Worm (Caenorhabditis elegans): Measurements from ENCODE around the gene F55C12.6.

F55C12.6 gene

ce11 chrII:5844694-5845129 lies 31.2 kb downstream of the F55C12.6 start (continued):
- TF ChIP-seq ceh-82 (tag; optimal IDR thresholded peaks at IDR 0.05) (peak; percentile 90), ceh-16 (tag; optimal IDR thresholded peaks at IDR 0.05) (peak; percentile 96), nhr-77 (tag; optimal IDR thresholded peaks at IDR 0.05) (peak; percentile 93), nhr-10 (tag; optimal IDR thresholded peaks at IDR 0.05) (peak; percentile 97), egl-27 (tag; optimal IDR thresholded peaks at IDR 0.05) (peak; percentile 99), unc-55 (GFP tag; optimal IDR thresholded peaks at IDR 0.05) (peak; percentile 99), elt-3 (tag; optimal IDR thresholded peaks at IDR 0.05) (no peak), nhr-25 (tag; optimal IDR thresholded peaks at IDR 0.05) (peak; percentile 99), nhr-12 (tag; optimal IDR thresholded peaks at IDR 0.05) (peak; percentile 59), ZK546.5 (tag; optimal IDR thresholded peaks at IDR 0.05) (peak; percentile 85), mdl-1 (tag; optimal IDR thresholded peaks at IDR 0.05) (peak; percentile 92 to 93), skn-1 (tag; optimal IDR thresholded peaks at IDR 0.05) (peak; percentile 81), nhr-237 (tag; optimal IDR thresholded peaks at IDR 0.05) (peak; percentile 95), mab-5 (tag; optimal IDR thresholded peaks at IDR 0.05) (peak; percentile 98)

- TF ChIP-seq elt-3 (tag; optimal IDR thresholded peaks at IDR 0.05) (no peak), fos-1 (tag; optimal IDR thresholded peaks at IDR 0.05) (no peak), egl-27 (tag; optimal IDR thresholded peaks at IDR 0.05) (no peak), mbf-1 (tag; optimal IDR thresholded peaks at IDR 0.05) (no peak), ama-1 (optimal IDR thresholded peaks at IDR 0.05) (no peak), ztf-4 (tag; optimal IDR thresholded peaks at IDR 0.05) (no peak), zag-1 (tag; optimal IDR thresholded peaks at IDR 0.05) (no peak), nhr-21 (tag; optimal IDR thresholded peaks at IDR 0.05) (no peak), crh-2 (tag; optimal IDR thresholded peaks at IDR 0.05) (no peak), nhr-12 (tag; optimal IDR thresholded peaks at IDR 0.05) (no peak), snpc-4 (tag; optimal IDR thresholded peaks at IDR 0.05) (no peak), ztf-1 (GFP tag; conservative IDR thresholded peaks at IDR 0.05) (no peak), unc-39 (tag; optimal IDR thresholded peaks at IDR 0.05) (no peak), ZK546.5 (tag; optimal IDR thresholded peaks at IDR 0.05) (no peak), unc-55 (GFP tag; optimal IDR thresholded peaks at IDR 0.05) (no peak), F13H6.1 (tag; optimal IDR thresholded peaks at IDR 0.05) (no peak)
Observed at ce11 chrII:5841866-5842265, 34.1 kb downstream of the F55C12.6 start, which contains the start of gene nep-25. Gene nep-25 (plus strand): TSS chrII:5842240.

DNA sequence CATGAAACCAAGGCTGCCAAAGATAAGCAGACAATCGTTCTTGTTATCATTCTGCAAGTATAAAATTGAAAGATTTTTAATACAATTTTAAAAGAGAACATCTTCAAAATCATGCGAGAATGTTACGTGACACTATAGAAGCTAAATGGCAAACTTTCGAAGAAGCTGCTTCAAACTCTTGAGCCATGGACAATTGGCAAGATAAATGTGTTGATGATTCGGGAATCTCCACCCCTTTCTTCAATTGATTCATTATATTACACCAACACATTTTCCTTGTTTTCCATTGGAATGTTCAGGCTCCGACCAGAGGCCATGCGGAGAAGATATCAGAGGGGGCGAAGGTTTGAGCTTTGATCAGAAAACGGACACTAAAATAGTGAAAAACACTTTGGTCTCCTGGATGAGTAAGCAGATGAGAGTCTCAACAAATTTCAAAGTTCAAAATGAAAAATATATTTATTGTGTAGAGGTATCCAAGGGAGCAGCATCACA lies 34.9 kb downstream of the F55C12.6 start, which contains the start of gene lec-5:
TSS of gene lec-5 (minus strand) at position 51 of the 495 bp plus-strand sequence.
- TF ChIP-seq lsy-2 (tag; optimal IDR thresholded peaks at IDR 0.05) (peak in 1 of 2 experiments; percentile 33), nhr-11 (tag; optimal IDR thresholded peaks at IDR 0.05) (no peak), peb-1 (tag; optimal IDR thresholded peaks at IDR 0.05) (no peak), ceh-82 (tag; optimal IDR thresholded peaks at IDR 0.05) (no peak), sma-9 (GFP tag; optimal IDR thresholded peaks at IDR 0.05) (peak; percentile 60), sma-9 (tag; optimal IDR thresholded peaks at IDR 0.05) (no peak), nhr-129 (tag; optimal IDR thresholded peaks at IDR 0.05) (peak; percentile 45), alr-1 (tag; optimal IDR thresholded peaks at IDR 0.05) (no peak), ztf-11 (tag; optimal IDR thresholded peaks at IDR 0.05) (no peak), F13H6.1 (tag; optimal IDR thresholded peaks at IDR 0.05) (peak; percentile 48), ceh-16 (tag; optimal IDR thresholded peaks at IDR 0.05) (no peak), R02D3.7 (tag; optimal IDR thresholded peaks at IDR 0.05) (no peak), lin-13 (GFP tag; optimal IDR thresholded peaks at IDR 0.05) (no peak), aly-2 (tag; optimal IDR thresholded peaks at IDR 0.05) (no peak), nhr-77 (tag; optimal IDR thresholded peaks at IDR 0.05) (no peak), nhr-25 (tag; optimal IDR thresholded peaks at IDR 0.05) (no peak), lin-39 (tag; optimal IDR thresholded peaks at IDR 0.05) (no peak), mab-5 (tag; optimal IDR thresholded peaks at IDR 0.05) (peak; percentile 25)

ce11 chrII:5839227-5839626 lies 36.7 kb downstream of the F55C12.6 start, which contains the start of gene ZK1248.19:
Gene ZK1248.19 (minus strand): TSS chrII:5839414.
- no peak for TF ChIP-seq ztf-4 (tag; optimal IDR thresholded peaks at IDR 0.05)
- no peak for TF ChIP-seq crh-2 (tag; optimal IDR thresholded peaks at IDR 0.05)
- TF ChIP-seq lsy-2 (tag; optimal IDR thresholded peaks at IDR 0.05): peak; percentile 4 to 63
- TF ChIP-seq elt-1 (tag; optimal IDR thresholded peaks at IDR 0.05): no peak
- TF ChIP-seq peb-1 (tag; optimal IDR thresholded peaks at IDR 0.05): no peak
- peak; percentile 44 for TF ChIP-seq nhr-129 (tag; optimal IDR thresholded peaks at IDR 0.05)
- TF ChIP-seq ztf-1 (GFP tag; conservative IDR thresholded peaks at IDR 0.05): no peak
- no peak for TF ChIP-seq nhr-21 (tag; optimal IDR thresholded peaks at IDR 0.05)
- TF ChIP-seq nhr-11 (tag; optimal IDR thresholded peaks at IDR 0.05): no peak
- peak; percentile 57 for TF ChIP-seq unc-55 (GFP tag; optimal IDR thresholded peaks at IDR 0.05)
- TF ChIP-seq lin-13 (GFP tag; optimal IDR thresholded peaks at IDR 0.05): no peak
- TF ChIP-seq snpc-4 (tag; optimal IDR thresholded peaks at IDR 0.05): no peak
- no peak for TF ChIP-seq blmp-1 (tag; optimal IDR thresholded peaks at IDR 0.05; ENCODE audit: insufficient read depth)
- TF ChIP-seq sma-9 (GFP tag; optimal IDR thresholded peaks at IDR 0.05): peak; percentile 13
- no peak for TF ChIP-seq sma-9 (tag; optimal IDR thresholded peaks at IDR 0.05)
- TF ChIP-seq mdl-1 (tag; optimal IDR thresholded peaks at IDR 0.05): no peak
- TF ChIP-seq C34F6.9 (tag; optimal IDR thresholded peaks at IDR 0.05): peak; percentile 36
- TF ChIP-seq gmeb-1 (tag; optimal IDR thresholded peaks at IDR 0.05): peak; percentile 34
- no peak for TF ChIP-seq alr-1 (tag; optimal IDR thresholded peaks at IDR 0.05)
- no peak for TF ChIP-seq egl-27 (tag; optimal IDR thresholded peaks at IDR 0.05)
- TF ChIP-seq R02D3.7 (tag; optimal IDR thresholded peaks at IDR 0.05): peak; percentile 67
- no peak for TF ChIP-seq F13H6.1 (tag; optimal IDR thresholded peaks at IDR 0.05)
- no peak for TF ChIP-seq fos-1 (tag; optimal IDR thresholded peaks at IDR 0.05)
- no peak for TF ChIP-seq mab-5 (tag; optimal IDR thresholded peaks at IDR 0.05)
